Fruit fly (Drosophila melanogaster) whole organism, prepupa: Measurements from ENCODE around the gene Fdx2.

Source experiments
- CG11902 ChIP-seq: fragments of 200-800 bp; sonication (Bioruptor generic); optimal IDR thresholded peaks from 3 replicates; lab custom pipeline; 2016; ENCODE audit warnings: missing biosample characterization, missing genetic modification characterization
- CG16779 ChIP-seq: fragments of 200-800 bp; sonication (Bioruptor generic); optimal IDR thresholded peaks from 3 replicates; lab custom pipeline; 2017; ENCODE audit warnings: missing biosample characterization, mild to moderate bottlenecking, missing genetic modification characterization
- CG6792 ChIP-seq: fragments of 200-800 bp; sonication (Bioruptor generic); optimal IDR thresholded peaks from 3 replicates; lab custom pipeline; 2016; ENCODE audit warnings: missing biosample characterization, missing genetic modification characterization
- Sox14 ChIP-seq: fragments of 200-800 bp; sonication (Bioruptor generic); optimal IDR thresholded peaks from 3 replicates; lab custom pipeline; 2016; ENCODE audit warnings: missing biosample characterization, missing genetic modification characterization
- achi ChIP-seq: fragments of 200-800 bp; sonication (Bioruptor generic); optimal IDR thresholded peaks from 3 replicates; lab custom pipeline; 2016; ENCODE audit warnings: missing biosample characterization, missing genetic modification characterization
- esn ChIP-seq: fragments of 200-800 bp; sonication (Bioruptor generic); optimal IDR thresholded peaks from 2 replicates; lab custom pipeline; 2016; ENCODE audit warnings: missing biosample characterization, mild to moderate bottlenecking, missing genetic modification characterization, moderate library complexity

dm6 chr3L:4272167-4272773 is 20.0 kb upstream of the Fdx2 start:
- TF ChIP-seq Sox14 (GFP tag; lab: Kevin White, UChicago) (no peak), achi (no peak), CG16779 (no peak), esn (no peak), CG6792 (GFP tag; lab: Kevin White, UChicago) (no peak), CG11902 (GFP tag; lab: Kevin White, UChicago) (no peak)
